Fruit fly (Drosophila melanogaster) whole organism, embryonic: ENCODE measurements around the gene Doa.

Experiments used
- Atf3 ChIP-seq: fragments of 200-800 bp; sonication (Bioruptor generic); optimal IDR thresholded peaks from 3 replicates; lab custom pipeline; 2016; ENCODE audit warnings: missing biosample characterization, missing genetic modification characterization
- BtbVII ChIP-seq: fragments of 200-800 bp; sonication (Bioruptor generic); optimal IDR thresholded peaks from 3 replicates; lab custom pipeline; 2017; ENCODE audit warnings: missing biosample characterization, mild to moderate bottlenecking, missing genetic modification characterization
- CG10321 ChIP-seq: fragments of 200-800 bp; sonication (Bioruptor generic); IDR thresholded peaks from 2 replicates; pipeline ENCODE4 v1.3.6; 2022; ENCODE audit warnings: missing biosample characterization, missing genetic modification characterization
- CG10431 ChIP-seq: fragments of 200-800 bp; sonication (Bioruptor generic); optimal IDR thresholded peaks from 3 replicates; lab custom pipeline; 2018; ENCODE audit warnings: missing biosample characterization, mild to moderate bottlenecking, missing genetic modification characterization
- CG10543 ChIP-seq: fragments of 200-800 bp; sonication (Bioruptor generic); optimal IDR thresholded peaks from 3 replicates; lab custom pipeline; 2017; ENCODE audit warnings: missing biosample characterization, mild to moderate bottlenecking, missing genetic modification characterization, moderate library complexity
- CG11247 ChIP-seq: fragments of 200-800 bp; sonication (Bioruptor generic); IDR thresholded peaks from 2 replicates; pipeline ENCODE4 v1.3.6; 2022; ENCODE audit warnings: missing biosample characterization, missing genetic modification characterization
- CG11696 ChIP-seq: fragments of 200-800 bp; sonication (Bioruptor generic); IDR thresholded peaks from 2 replicates; pipeline ENCODE4 v1.3.6; 2022; ENCODE audit warnings: missing biosample characterization, missing genetic modification characterization
- CG12299 ChIP-seq: fragments of 200-800 bp; sonication (Bioruptor generic); optimal IDR thresholded peaks from 2 replicates; lab custom pipeline; 2018; ENCODE audit warnings: missing biosample characterization, mild to moderate bottlenecking, missing genetic modification characterization
- CG1233 ChIP-seq: fragments of 200-800 bp; sonication (Bioruptor generic); optimal IDR thresholded peaks from 4 replicates; lab custom pipeline; 2018; ENCODE audit warnings: missing biosample characterization, mild to moderate bottlenecking, missing genetic modification characterization
- CG12769 ChIP-seq: fragments of 200-800 bp; sonication (Bioruptor generic); optimal IDR thresholded peaks from 2 replicates; lab custom pipeline; 2019; ENCODE audit warnings: missing biosample characterization, mild to moderate bottlenecking, missing genetic modification characterization, moderate library complexity
- CG14860 ChIP-seq: fragments of 200-800 bp; sonication (Bioruptor generic); IDR thresholded peaks from 3 replicates; pipeline ENCODE4 v1.3.6; 2022; ENCODE audit warnings: missing biosample characterization, missing genetic modification characterization; ENCODE audit not compliant: partially characterized antibody
- CG15479 ChIP-seq: fragments of 200-800 bp; sonication (Bioruptor generic); optimal IDR thresholded peaks from 3 replicates; lab custom pipeline; 2019; ENCODE audit warnings: missing biosample characterization, mild to moderate bottlenecking, missing genetic modification characterization, moderate library complexity
- CG15696 ChIP-seq: fragments of 200-800 bp; sonication (Bioruptor generic); optimal IDR thresholded peaks from 2 replicates; lab custom pipeline; 2019; ENCODE audit warnings: missing biosample characterization, mild to moderate bottlenecking, missing genetic modification characterization, moderate library complexity
- CG17186 ChIP-seq: fragments of 200-800 bp; sonication (Bioruptor generic); optimal IDR thresholded peaks from 3 replicates; lab custom pipeline; 2017; ENCODE audit warnings: missing biosample characterization, missing genetic modification reagents, missing genetic modification characterization
- CG17912 ChIP-seq: fragments of 200-800 bp; sonication (Bioruptor generic); optimal IDR thresholded peaks from 2 replicates; lab custom pipeline; 2018; ENCODE audit warnings: missing biosample characterization, mild to moderate bottlenecking, missing genetic modification characterization
- CG30020 ChIP-seq: fragments of 200-800 bp; optimal IDR thresholded peaks from 2 replicates; lab custom pipeline; 2019; ENCODE audit warnings: missing biosample characterization, mild to moderate bottlenecking, missing genetic modification characterization, moderate library complexity
- CG32772 ChIP-seq: fragments of 200-800 bp; sonication (Bioruptor generic); IDR thresholded peaks from 2 replicates; pipeline ENCODE4 v1.3.6; 2022; ENCODE audit warnings: missing biosample characterization, missing genetic modification characterization
- CG33557 ChIP-seq: fragments of 200-800 bp; sonication (Bioruptor generic); optimal IDR thresholded peaks from 2 replicates; lab custom pipeline; 2019; ENCODE audit warnings: missing biosample characterization, mild to moderate bottlenecking, missing genetic modification characterization, moderate library complexity
- CG5245 ChIP-seq: fragments of 200-800 bp; sonication (Bioruptor generic); optimal IDR thresholded peaks from 3 replicates; lab custom pipeline; 2016; ENCODE audit warnings: missing biosample characterization, missing genetic modification characterization
- CG6254 ChIP-seq: fragments of 200-800 bp; sonication (Bioruptor generic); optimal IDR thresholded peaks from 3 replicates; lab custom pipeline; 2017; ENCODE audit warnings: mild to moderate bottlenecking, missing biosample characterization, missing genetic modification reagents, missing genetic modification characterization
- CG6654 ChIP-seq: fragments of 200-800 bp; sonication (Bioruptor generic); optimal IDR thresholded peaks from 2 replicates; lab custom pipeline; 2017; ENCODE audit warnings: missing biosample characterization, mild to moderate bottlenecking, missing genetic modification characterization
- CG8478 ChIP-seq: fragments of >200 bp; optimal IDR thresholded peaks from 2 replicates; lab custom pipeline; 2018
- CG9437 ChIP-seq: fragments of 200-800 bp; sonication (Bioruptor generic); optimal IDR thresholded peaks from 2 replicates; lab custom pipeline; 2018; ENCODE audit warnings: missing biosample characterization, mild to moderate bottlenecking, missing genetic modification characterization
- CTCF ChIP-seq: fragments of 200-800 bp; sonication (Bioruptor generic); optimal IDR thresholded peaks from 2 replicates; lab custom pipeline; 2017; ENCODE audit warnings: missing biosample characterization, mild to moderate bottlenecking, missing genetic modification characterization, moderate library complexity
- Chrac-16 ChIP-seq: fragments of 200-800 bp; sonication (Bioruptor generic); optimal IDR thresholded peaks from 3 replicates; lab custom pipeline; 2016; ENCODE audit warnings: missing biosample characterization, missing genetic modification characterization
- Dbx ChIP-seq: fragments of 200-800 bp; sonication (Bioruptor generic); IDR thresholded peaks from 3 replicates; pipeline ENCODE4 v1.3.6; 2022; ENCODE audit warnings: missing biosample characterization, missing genetic modification characterization
- Dip2 ChIP-seq: fragments of 200-800 bp; sonication (Bioruptor generic); IDR thresholded peaks from 2 replicates; pipeline ENCODE4 v1.3.6; 2022; ENCODE audit warnings: missing biosample characterization, missing genetic modification characterization
- Elba2 ChIP-seq: fragments of 200-800 bp; sonication (Bioruptor generic); optimal IDR thresholded peaks from 3 replicates; lab custom pipeline; 2016; ENCODE audit warnings: missing biosample characterization, missing genetic modification characterization
- HHEX ChIP-seq: fragments of 200-800 bp; sonication (Bioruptor generic); optimal IDR thresholded peaks from 3 replicates; lab custom pipeline; 2017; ENCODE audit warnings: missing biosample characterization, mild to moderate bottlenecking, missing genetic modification characterization, missing genetic modification reagents
- MBD-R2 ChIP-seq: fragments of 200-800 bp; sonication (Bioruptor generic); IDR thresholded peaks from 2 replicates; pipeline ENCODE4 v1.3.6; 2022; ENCODE audit warnings: missing biosample characterization, missing genetic modification characterization
- MESR4 ChIP-seq: fragments of 200-800 bp; sonication (Bioruptor generic); optimal IDR thresholded peaks from 2 replicates; lab custom pipeline; 2018; ENCODE audit warnings: missing biosample characterization, mild to moderate bottlenecking, missing genetic modification characterization, moderate library complexity
- Neu2 ChIP-seq: fragments of 200-800 bp; sonication (Bioruptor generic); optimal IDR thresholded peaks from 3 replicates; lab custom pipeline; 2016; ENCODE audit warnings: missing biosample characterization, missing genetic modification characterization, borderline replicate concordance
- Opbp ChIP-seq: fragments of 200-800 bp; sonication (Bioruptor generic); IDR thresholded peaks from 3 replicates; pipeline ENCODE4 v1.3.6; 2022; ENCODE audit warnings: missing biosample characterization, missing genetic modification characterization; ENCODE audit not compliant: partially characterized antibody
- PHDP ChIP-seq: fragments of 200-800 bp; sonication (Bioruptor generic); optimal IDR thresholded peaks from 3 replicates; lab custom pipeline; 2018; ENCODE audit warnings: missing biosample characterization, mild to moderate bottlenecking, missing genetic modification characterization, moderate library complexity
- Ptx1 ChIP-seq: fragments of 200-800 bp; sonication (Bioruptor generic); IDR thresholded peaks from 2 replicates; pipeline ENCODE4 v1.3.6; 2022; ENCODE audit warnings: missing biosample characterization, missing genetic modification characterization
- Sry-δ ChIP-seq: fragments of 200-800 bp; sonication (Bioruptor generic); optimal IDR thresholded peaks from 2 replicates; lab custom pipeline; 2016; ENCODE audit warnings: missing biosample characterization, missing genetic modification characterization
- Taf1 ChIP-seq: fragments of 200-800 bp; sonication (Bioruptor generic); IDR thresholded peaks from 2 replicates; pipeline ENCODE4 v1.3.6; 2022; ENCODE audit warnings: missing biosample characterization, missing genetic modification characterization
- Vsx1 ChIP-seq: fragments of 200-800 bp; sonication (Bioruptor generic); optimal IDR thresholded peaks from 2 replicates; lab custom pipeline; 2017; ENCODE audit warnings: missing biosample characterization, mild to moderate bottlenecking, missing genetic modification characterization, missing genetic modification reagents
- bbx ChIP-seq: fragments of 200-800 bp; sonication (Bioruptor generic); IDR thresholded peaks from 2 replicates; pipeline ENCODE4 v1.3.6; 2022; ENCODE audit warnings: missing biosample characterization, missing genetic modification characterization; ENCODE audit not compliant: partially characterized antibody
- br ChIP-seq: fragments of >200 bp; optimal IDR thresholded peaks from 2 replicates; lab custom pipeline; 2017
- corto ChIP-seq: fragments of 200-800 bp; sonication (Bioruptor generic); optimal IDR thresholded peaks from 2 replicates; lab custom pipeline; 2016; ENCODE audit warnings: missing biosample characterization, mild to moderate bottlenecking, missing genetic modification characterization, moderate library complexity
- fd3F ChIP-seq: fragments of 200-800 bp; sonication (Bioruptor generic); optimal IDR thresholded peaks from 2 replicates; lab custom pipeline; 2018; ENCODE audit warnings: missing biosample characterization, mild to moderate bottlenecking, missing genetic modification characterization, moderate library complexity
- gfzf ChIP-seq: fragments of 200-800 bp; sonication (Bioruptor generic); optimal IDR thresholded peaks from 2 replicates; lab custom pipeline; 2016; ENCODE audit warnings: missing biosample characterization, mild to moderate bottlenecking, missing genetic modification characterization, moderate library complexity
- insv ChIP-seq, 2 experiments: fragments of 200-800 bp; sonication (Bioruptor generic); optimal IDR thresholded peaks; 3 replicates each; lab custom pipeline; 2016 to 2018; ENCODE audit warnings: missing biosample characterization in 2 of 2, missing genetic modification characterization in 2 of 2
- ken ChIP-seq: fragments of 200-800 bp; sonication (Bioruptor generic); IDR thresholded peaks from 3 replicates; pipeline ENCODE4 v1.3.6; 2022; ENCODE audit warnings: missing biosample characterization, missing genetic modification characterization
- luna ChIP-seq: fragments of 200-800 bp; sonication (Bioruptor generic); optimal IDR thresholded peaks from 2 replicates; lab custom pipeline; 2016; ENCODE audit warnings: missing biosample characterization, missing genetic modification characterization
- psq ChIP-seq: fragments of 200-800 bp; sonication (Bioruptor generic); optimal IDR thresholded peaks from 2 replicates; lab custom pipeline; 2017; ENCODE audit warnings: missing biosample characterization, missing genetic modification characterization
- pum ChIP-seq: fragments of 200-800 bp; sonication (Bioruptor generic); optimal IDR thresholded peaks from 2 replicates; lab custom pipeline; 2016; ENCODE audit warnings: missing biosample characterization, missing genetic modification characterization
- salm ChIP-seq: fragments of 200-800 bp; sonication (Bioruptor generic); optimal IDR thresholded peaks from 2 replicates; lab custom pipeline; 2018; ENCODE audit warnings: missing biosample characterization, mild to moderate bottlenecking, missing genetic modification characterization
- sens-2 ChIP-seq: fragments of 200-800 bp; sonication (Bioruptor generic); IDR thresholded peaks from 2 replicates; pipeline ENCODE4 v1.3.6; 2022; ENCODE audit warnings: missing biosample characterization, missing genetic modification characterization

The Doa gene

DNA sequence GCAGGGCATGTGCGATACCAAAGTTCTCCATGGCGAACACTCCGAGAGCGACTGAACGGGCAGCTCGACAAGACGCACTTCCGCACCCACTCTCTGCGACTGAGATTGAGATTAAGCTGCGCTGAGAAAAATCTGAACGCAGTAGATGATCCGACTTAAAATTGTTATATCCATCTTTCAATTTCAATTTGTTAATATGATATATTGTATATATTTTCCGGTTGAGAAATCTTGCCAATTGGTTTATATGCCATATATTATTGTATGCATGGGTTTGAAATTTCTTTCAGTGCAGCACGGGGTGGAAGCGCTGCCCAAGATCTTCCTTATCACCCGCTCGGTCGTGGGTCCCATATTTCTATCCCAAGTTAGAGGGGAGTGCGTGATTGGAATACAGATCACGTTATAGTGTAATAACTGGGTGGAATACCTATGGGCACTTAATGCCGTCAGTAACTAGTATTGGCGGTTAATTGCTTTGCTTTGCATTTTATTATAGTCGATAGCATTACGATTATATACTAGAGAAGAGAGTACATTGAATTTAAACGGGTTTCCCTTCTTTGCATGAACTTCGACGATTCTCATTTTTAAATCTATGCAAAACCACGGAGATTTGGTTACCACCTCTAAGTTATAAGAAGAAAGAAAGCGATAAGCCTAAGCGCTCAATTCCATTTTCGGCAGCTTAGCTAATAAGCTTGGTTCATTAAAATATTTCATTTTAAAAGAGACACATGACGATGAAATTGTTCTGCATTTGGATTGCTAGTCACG is 7.6 kb upstream of the Doa start, which contains the start of the genes Nepl19 and Nepl20 (continued):
- TF ChIP-seq Dbx (GFP tag; lab: Robert Waterston, UW) (peak; percentile 79), CG10321 (GFP tag; lab: Robert Waterston, UW) (no peak), gfzf (GFP tag; lab: Kevin White, UChicago) (no peak), CG12299 (peak; percentile 68), luna (GFP tag; lab: Kevin White, UChicago) (no peak), pum (GFP tag; lab: Kevin White, UChicago) (peak; percentile 59), CG17912 (no peak), Elba2 (GFP tag; lab: Kevin White, UChicago) (no peak), fd3F (GFP tag; lab: Kevin White, UChicago) (peak; percentile 51), Atf3 (no peak), bbx (GFP tag; lab: Robert Waterston, UW) (no peak), CG10431 (GFP tag; lab: Kevin White, UChicago) (no peak), Dip2 (GFP tag; lab: Robert Waterston, UW) (no peak), CG14860 (GFP tag; lab: Robert Waterston, UW) (no peak), Taf1 (GFP tag; lab: Robert Waterston, UW) (0 out of 2 replicates have a peak, but pooled peaks have one; percentile 25), CG33557 (GFP tag; lab: Kevin White, UChicago) (peak; percentile 23), CG10543 (peak; percentile 64), CG8478 (lab: Kevin White, UChicago) (no peak), CG32772 (peak; percentile 83), sens-2 (GFP tag; lab: Robert Waterston, UW) (peak; percentile 66), br (lab: Kevin White, UChicago) (no peak), psq (GFP tag; lab: Kevin White, UChicago) (no peak), ken (GFP tag; lab: Robert Waterston, UW) (peak; percentile 64; the same call in 2 of the 3 replicates), CG6654 (peak; percentile 35), corto (GFP tag; lab: Kevin White, UChicago) (peak; percentile 46), CG17186 (GFP tag; lab: Kevin White, UChicago) (no peak), MBD-R2 (GFP tag; lab: Robert Waterston, UW) (peak; percentile 53; the same call in 1 of the 2 replicates), Vsx1 (GFP tag; lab: Kevin White, UChicago) (peak; percentile 44), CG6254 (GFP tag; lab: Kevin White, UChicago) (peak; percentile 59), Ptx1 (peak; percentile 86), salm (tag; lab: Kevin White, UChicago) (peak; percentile 45), CG11696 (GFP tag; lab: Robert Waterston, UW) (peak; percentile 59; the same call in 1 of the 2 replicates), insv (GFP tag; optimal IDR thresholded peaks at IDR 0.05; lab: Kevin White, UChicago) (no peak), MESR4 (GFP tag; lab: Kevin White, UChicago) (peak; percentile 13), Opbp (GFP tag; lab: Robert Waterston, UW) (no peak), CG15696 (tag; lab: Kevin White, UChicago) (peak; percentile 65), CG5245 (GFP tag; lab: Kevin White, UChicago) (peak; percentile 78), CG15479 (GFP tag; lab: Kevin White, UChicago) (no peak), CG9437 (peak; percentile 49), Sry-δ (peak; percentile 16), CG11247 (peak; percentile 71), CTCF (GFP tag; lab: Kevin White, UChicago) (no peak), CG1233 (peak; percentile 76), PHDP (no peak), Chrac-16 (GFP tag; lab: Kevin White, UChicago) (peak; percentile 71), CG12769 (tag; lab: Kevin White, UChicago) (no peak), BtbVII (peak; percentile 75), HHEX (GFP tag; lab: Kevin White, UChicago) (peak; percentile 81), CG30020 (tag; lab: Kevin White, UChicago) (no peak), Neu2 (GFP tag; lab: Kevin White, UChicago) (no peak)
